Fruit fly (Drosophila melanogaster) whole organism, wandering third instar larva: Measurements from ENCODE around the gene Rip11.

Source experiments
- Abd-B ChIP-seq: fragments of >200 bp; optimal IDR thresholded peaks from 2 replicates; lab custom pipeline; 2017; ENCODE audit warnings: missing biosample characterization, missing genetic modification characterization
- CrebA ChIP-seq: fragments of 200-800 bp; sonication (Bioruptor generic); optimal IDR thresholded peaks from 2 replicates; lab custom pipeline; 2016; ENCODE audit warnings: missing biosample characterization, mild to moderate bottlenecking, missing genetic modification characterization, borderline replicate concordance
- Dfd ChIP-seq: fragments of >200 bp; optimal IDR thresholded peaks from 2 replicates; lab custom pipeline; 2017; ENCODE audit warnings: missing biosample characterization, missing genetic modification characterization
- Dif ChIP-seq: fragments of 200-275, 200-300 bp; sonication (Bioruptor generic); optimal IDR thresholded peaks from 2 replicates; lab custom pipeline; 2018; ENCODE audit warnings: missing biosample characterization, missing genetic modification characterization; ENCODE audit not compliant: partially characterized antibody
- GATAd ChIP-seq: sonication (Bioruptor generic); optimal IDR thresholded peaks from 2 replicates; lab custom pipeline; 2016; ENCODE audit warnings: missing biosample characterization, missing genetic modification characterization
- HLH106 ChIP-seq: fragments of 200-800 bp; optimal IDR thresholded peaks from 3 replicates; lab custom pipeline; 2019; ENCODE audit warnings: missing biosample characterization, mild to moderate bottlenecking, missing genetic modification characterization, moderate library complexity
- Hnf4 ChIP-seq: fragments of 200-800 bp; sonication (Bioruptor generic); optimal IDR thresholded peaks from 2 replicates; lab custom pipeline; 2016; ENCODE audit warnings: missing biosample characterization, mild to moderate bottlenecking, missing genetic modification characterization
- Hr78 ChIP-seq: fragments of >200 bp; optimal IDR thresholded peaks from 2 replicates; lab custom pipeline; 2017; ENCODE audit warnings: missing biosample characterization, missing genetic modification characterization
- Hr83 ChIP-seq: fragments of 200-300 bp; sonication (Bioruptor generic); optimal IDR thresholded peaks from 2 replicates; lab custom pipeline; 2016; ENCODE audit warnings: missing biosample characterization, mild to moderate bottlenecking, missing genetic modification characterization, moderate library complexity; ENCODE audit not compliant: poor library complexity, severe bottlenecking
- Jra ChIP-seq: sonication (Bioruptor generic); optimal IDR thresholded peaks from 2 replicates; lab custom pipeline; 2016; ENCODE audit warnings: missing biosample characterization, missing genetic modification characterization
- Mio ChIP-seq: sonication (Bioruptor generic); optimal IDR thresholded peaks from 2 replicates; lab custom pipeline; 2016; ENCODE audit warnings: missing biosample characterization, missing genetic modification characterization
- Myc ChIP-seq: fragments of >200 bp; optimal IDR thresholded peaks from 2 replicates; lab custom pipeline; 2017
- N ChIP-seq: fragments of >200 bp; optimal IDR thresholded peaks from 2 replicates; lab custom pipeline; 2018; ENCODE audit warnings: missing biosample characterization, missing external identifiers, missing genetic modification characterization
- OdsH ChIP-seq: fragments of 200-800 bp; sonication (Bioruptor generic); optimal IDR thresholded peaks from 2 replicates; lab custom pipeline; 2016; ENCODE audit warnings: missing biosample characterization, mild to moderate bottlenecking, missing genetic modification characterization
- Rel ChIP-seq, 2 experiments: fragments of 200-800 bp; sonication (Bioruptor generic) in 1 of 2; optimal IDR thresholded peaks; 2 replicates in 1 of 2; 3 replicates in 1 of 2; lab custom pipeline; 2016 to 2019; ENCODE audit warnings: mild to moderate bottlenecking in 2 of 2, missing biosample characterization in 2 of 2, missing genetic modification characterization in 2 of 2, moderate library complexity in 1 of 2
- Sp1 ChIP-seq: fragments of 200-800 bp; sonication (Bioruptor generic); optimal IDR thresholded peaks from 3 replicates; lab custom pipeline; 2019; ENCODE audit warnings: missing biosample characterization, mild to moderate bottlenecking, missing genetic modification characterization, moderate library complexity
- Vsx2 ChIP-seq: fragments of 200-300, 225-300 bp; sonication (Bioruptor generic); optimal IDR thresholded peaks from 2 replicates; lab custom pipeline; 2018; ENCODE audit warnings: missing biosample characterization, missing genetic modification characterization; ENCODE audit not compliant: partially characterized antibody
- br ChIP-seq: fragments of 200-800 bp; sonication (Bioruptor generic); optimal IDR thresholded peaks from 2 replicates; lab custom pipeline; 2016; ENCODE audit warnings: missing biosample characterization, missing genetic modification characterization
- brk ChIP-seq: fragments of 200-800 bp; sonication (Bioruptor generic); optimal IDR thresholded peaks from 2 replicates; lab custom pipeline; 2016; ENCODE audit warnings: missing biosample characterization, mild to moderate bottlenecking, missing genetic modification characterization
- dl ChIP-seq, 2 experiments: fragments of 175-275, 200-275 bp in 1 of 2; fragments of 200-275 bp in 1 of 2; sonication (Bioruptor generic); optimal IDR thresholded peaks; lab custom pipeline; 2018; ENCODE audit warnings: mild to moderate bottlenecking in 2 of 2, missing biosample characterization in 2 of 2, missing genetic modification characterization in 2 of 2, moderate library complexity in 2 of 2; ENCODE audit not compliant: partially characterized antibody in 2 of 2, insufficient read depth in 1 of 2
- dmrt93B ChIP-seq: fragments of 200-800 bp; sonication (Bioruptor generic); optimal IDR thresholded peaks from 2 replicates; lab custom pipeline; 2018; ENCODE audit warnings: missing biosample characterization, mild to moderate bottlenecking, missing genetic modification characterization
- ey ChIP-seq: fragments of 200-800 bp; sonication (Bioruptor generic); optimal IDR thresholded peaks from 2 replicates; lab custom pipeline; 2016; ENCODE audit warnings: missing biosample characterization, missing genetic modification characterization
- foxo ChIP-seq, 2 experiments: fragments of 200-800 bp; sonication (Bioruptor generic); optimal IDR thresholded peaks; 2 replicates in 1 of 2; 3 replicates in 1 of 2; lab custom pipeline; 2016 to 2017; ENCODE audit warnings: missing biosample characterization in 2 of 2, missing genetic modification characterization in 2 of 2
- fru ChIP-seq: fragments of 200-800 bp; sonication (Bioruptor generic); optimal IDR thresholded peaks from 3 replicates; lab custom pipeline; 2016; ENCODE audit warnings: missing biosample characterization, mild to moderate bottlenecking, missing genetic modification characterization
- h ChIP-seq: fragments of 200-800 bp; sonication (Bioruptor generic); optimal IDR thresholded peaks from 3 replicates; lab custom pipeline; 2016; ENCODE audit warnings: missing biosample characterization, mild to moderate bottlenecking, missing genetic modification characterization
- jim ChIP-seq: fragments of 175-275, 200-325 bp; sonication (Bioruptor generic); optimal IDR thresholded peaks from 2 replicates; lab custom pipeline; 2016; ENCODE audit warnings: missing biosample characterization, mild to moderate bottlenecking, missing genetic modification characterization
- lola ChIP-seq: fragments of >200 bp; optimal IDR thresholded peaks from 2 replicates; lab custom pipeline; 2017; ENCODE audit warnings: missing biosample characterization, missing genetic modification characterization
- pan ChIP-seq: fragments of >200 bp; optimal IDR thresholded peaks from 2 replicates; lab custom pipeline; 2017
- psq ChIP-seq: fragments of 200-800 bp; sonication (Bioruptor generic); optimal IDR thresholded peaks from 3 replicates; lab custom pipeline; 2017; ENCODE audit warnings: missing biosample characterization, mild to moderate bottlenecking, missing genetic modification characterization, moderate library complexity
- rgr ChIP-seq: fragments of 200-800 bp; sonication (Bioruptor generic); optimal IDR thresholded peaks from 3 replicates; lab custom pipeline; 2016; ENCODE audit warnings: missing biosample characterization, mild to moderate bottlenecking, missing genetic modification characterization
- tai ChIP-seq: sonication (Bioruptor generic); optimal IDR thresholded peaks from 2 replicates; lab custom pipeline; 2016; ENCODE audit warnings: missing biosample characterization, missing genetic modification characterization
- usp ChIP-seq: fragments of >200 bp; optimal IDR thresholded peaks from 2 replicates; lab custom pipeline; 2017; ENCODE audit warnings: missing biosample characterization, missing genetic modification characterization
- woc ChIP-seq: sonication (Bioruptor generic); optimal IDR thresholded peaks from 2 replicates; lab custom pipeline; 2016; ENCODE audit warnings: missing biosample characterization, mild to moderate bottlenecking, missing genetic modification characterization

Rip11 gene

DNA sequence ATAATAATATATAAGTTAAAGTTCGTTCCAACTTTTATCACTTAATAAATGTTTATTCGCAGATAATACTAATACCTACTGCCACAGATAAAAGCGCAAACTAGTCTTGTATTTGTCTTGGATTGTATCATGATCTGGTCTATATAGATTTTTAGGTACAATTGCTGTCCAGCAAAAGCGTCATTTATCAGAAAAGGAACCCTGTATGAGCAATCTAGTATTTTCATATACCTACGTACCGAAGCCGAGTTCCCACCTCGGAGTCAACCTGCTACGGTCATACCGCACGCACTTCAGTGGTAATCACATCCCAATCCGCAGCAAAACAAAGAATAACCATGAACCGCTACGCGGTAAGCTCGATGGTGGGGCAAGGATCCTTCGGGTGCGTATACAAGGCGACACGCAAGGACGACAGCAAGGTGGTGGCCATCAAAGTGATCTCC, 10.1 kb upstream of the Rip11 start, which contains the start of gene fu (continued):
- no peak for TF ChIP-seq GATAd
- peak; percentile 35 for TF ChIP-seq rgr (GFP tag; lab: Kevin White, UChicago)
- TF ChIP-seq Hr83, result no peak
- TF ChIP-seq Mio (GFP tag; lab: Kevin White, UChicago), result no peak
- no peak for TF ChIP-seq Abd-B (GFP tag; lab: Kevin White, UChicago)
- TF ChIP-seq Rel (GFP tag; optimal IDR thresholded peaks at IDR 0.05; lab: Kevin White, UChicago), result no peak
- TF ChIP-seq Rel (tag; optimal IDR thresholded peaks at IDR 0.05; lab: Kevin White, UChicago), result peak; percentile 54
- TF ChIP-seq Hnf4 (GFP tag; lab: Kevin White, UChicago), result no peak
- peak; percentile 73 for TF ChIP-seq Myc (lab: Kevin White, UChicago)
- peak; percentile 11 for TF ChIP-seq Sp1 (GFP tag; lab: Kevin White, UChicago)
- no peak for TF ChIP-seq OdsH (GFP tag; lab: Kevin White, UChicago)

DNA sequence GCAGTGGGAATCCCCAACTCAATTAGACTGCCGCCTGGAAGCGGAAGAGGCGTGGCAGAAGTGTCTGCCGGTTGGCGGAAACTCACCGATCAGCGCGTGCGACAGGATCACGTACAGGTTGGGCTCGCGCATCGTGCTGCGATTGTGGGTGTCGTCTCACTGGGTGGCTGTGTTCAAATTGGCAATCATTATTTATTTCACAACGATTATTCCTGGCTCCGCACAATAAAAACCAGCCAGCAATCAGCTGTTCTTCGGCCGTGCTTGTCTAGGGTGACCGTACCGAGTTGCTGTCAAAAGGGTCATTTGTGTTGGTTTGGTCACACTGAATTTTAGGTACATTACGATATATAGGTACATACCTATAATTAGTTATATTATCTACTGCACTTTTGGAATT, 9.6 kb upstream of the Rip11 start, which contains the start of gene CG6659:
Gene CG6659 (minus strand): TSS at position 275 of the 400 bp plus-strand sequence.
- no peak for TF ChIP-seq psq (GFP tag; lab: Kevin White, UChicago)
- no peak for TF ChIP-seq dl (GFP tag; optimal IDR thresholded peaks at IDR 0.05; lab: Kevin White, UChicago; ENCODE audit: insufficient read depth in 1 of 2, partially characterized antibody in 2 of 2)
- no peak for TF ChIP-seq Rel (GFP tag; optimal IDR thresholded peaks at IDR 0.05; lab: Kevin White, UChicago)
- TF ChIP-seq Rel (tag; optimal IDR thresholded peaks at IDR 0.05; lab: Kevin White, UChicago), result peak; percentile 88
- no peak for TF ChIP-seq HLH106 (tag; lab: Kevin White, UChicago)
- TF ChIP-seq Hnf4 (GFP tag; lab: Kevin White, UChicago), result no peak
- no peak for TF ChIP-seq Sp1 (GFP tag; lab: Kevin White, UChicago)
- TF ChIP-seq woc (GFP tag; lab: Kevin White, UChicago), result peak; percentile 46
- TF ChIP-seq foxo (GFP tag; optimal IDR thresholded peaks at IDR 0.05; lab: Kevin White, UChicago), result no peak
- no peak for TF ChIP-seq Hr83

DNA sequence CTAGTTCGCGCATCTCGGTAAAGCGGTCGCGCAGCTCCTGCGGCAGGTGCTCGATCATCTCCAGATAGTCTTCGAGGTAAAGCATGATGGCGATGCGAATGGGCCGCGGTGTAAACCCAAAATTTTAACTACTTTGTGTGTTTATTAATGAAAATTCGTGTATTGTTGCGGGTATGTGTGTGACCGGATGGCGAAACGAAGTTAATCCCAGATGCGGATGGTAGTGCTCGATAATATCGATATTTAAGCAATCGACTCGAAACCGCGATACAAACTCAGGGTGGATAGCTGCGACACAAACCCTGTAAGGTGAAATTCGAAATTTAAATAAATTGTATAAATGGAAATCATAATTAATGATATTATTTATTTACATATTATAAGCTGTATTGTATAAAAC, 5.4 kb upstream of the Rip11 start, which contains the start of gene Ing3:
Gene Ing3 (minus strand): TSS at position 213 of the 400 bp plus-strand sequence.
- TF ChIP-seq Rel (GFP tag; optimal IDR thresholded peaks at IDR 0.05; lab: Kevin White, UChicago), result no peak
- peak; percentile 14 for TF ChIP-seq Rel (tag; optimal IDR thresholded peaks at IDR 0.05; lab: Kevin White, UChicago)
- TF ChIP-seq Myc (lab: Kevin White, UChicago), result peak; percentile 65
- no peak for TF ChIP-seq Dfd (GFP tag; lab: Kevin White, UChicago)

DNA sequence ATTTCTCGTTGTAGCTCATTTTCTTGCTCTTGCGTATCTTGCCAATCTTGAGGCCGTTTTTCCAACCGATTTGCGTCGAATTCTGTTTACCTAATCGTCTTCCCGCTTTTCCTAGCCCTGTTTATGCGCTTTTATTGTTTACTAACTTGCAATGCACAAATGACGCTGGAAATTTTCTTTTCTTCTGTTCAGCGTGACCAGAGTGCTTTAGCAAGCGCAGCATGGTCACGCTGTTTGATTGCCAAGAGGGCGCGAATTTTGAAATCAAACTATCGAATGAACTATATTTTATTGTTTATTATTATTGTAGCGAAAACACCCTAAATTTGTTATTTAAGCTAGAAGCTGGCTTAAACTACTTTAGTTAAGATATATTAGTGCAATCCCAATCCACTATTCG, 2.8 kb upstream of the Rip11 start, which contains the start of gene Hou:
Gene Hou (minus strand): TSS at position 193 of the 400 bp plus-strand sequence.
- TF ChIP-seq jim (GFP tag; lab: Kevin White, UChicago) (no peak), h (no peak), dmrt93B (GFP tag; lab: Kevin White, UChicago) (no peak), Rel (GFP tag; optimal IDR thresholded peaks at IDR 0.05; lab: Kevin White, UChicago) (no peak), Rel (tag; optimal IDR thresholded peaks at IDR 0.05; lab: Kevin White, UChicago) (peak; percentile 14), Dif (GFP tag; lab: Kevin White, UChicago) (peak; percentile 29)

DNA sequence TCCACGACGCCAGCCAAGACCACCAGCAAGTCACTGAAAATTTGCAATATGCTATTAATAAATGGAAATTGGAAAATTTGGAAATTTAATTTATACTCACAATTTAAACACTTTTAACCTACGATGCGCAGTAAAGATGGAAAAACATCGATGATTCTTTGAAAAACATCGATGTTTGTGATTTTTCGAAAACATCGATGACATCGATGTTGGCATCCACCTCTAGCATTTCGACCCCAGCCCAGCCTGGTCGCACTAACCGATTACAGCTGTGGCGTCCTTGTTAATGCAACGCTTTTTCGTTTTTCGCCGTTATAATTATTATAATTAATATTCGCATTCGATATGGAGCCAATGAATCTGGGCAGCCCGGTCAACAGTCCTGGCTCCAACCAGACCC, 513 bp upstream of the Rip11 start, which contains the start of gene Nup35:
Gene Nup35 (plus strand): TSS at position 222 of the 400 bp plus-strand sequence.
- no peak for TF ChIP-seq Myc (lab: Kevin White, UChicago)
- TF ChIP-seq ey (GFP tag; lab: Kevin White, UChicago), result no peak
- TF ChIP-seq Sp1 (GFP tag; lab: Kevin White, UChicago), result no peak
- no peak for TF ChIP-seq dmrt93B (GFP tag; lab: Kevin White, UChicago)
- no peak for TF ChIP-seq N
- TF ChIP-seq Rel (GFP tag; optimal IDR thresholded peaks at IDR 0.05; lab: Kevin White, UChicago), result no peak
- TF ChIP-seq Rel (tag; optimal IDR thresholded peaks at IDR 0.05; lab: Kevin White, UChicago), result no peak
- peak; percentile 24 for TF ChIP-seq Hr83

DNA sequence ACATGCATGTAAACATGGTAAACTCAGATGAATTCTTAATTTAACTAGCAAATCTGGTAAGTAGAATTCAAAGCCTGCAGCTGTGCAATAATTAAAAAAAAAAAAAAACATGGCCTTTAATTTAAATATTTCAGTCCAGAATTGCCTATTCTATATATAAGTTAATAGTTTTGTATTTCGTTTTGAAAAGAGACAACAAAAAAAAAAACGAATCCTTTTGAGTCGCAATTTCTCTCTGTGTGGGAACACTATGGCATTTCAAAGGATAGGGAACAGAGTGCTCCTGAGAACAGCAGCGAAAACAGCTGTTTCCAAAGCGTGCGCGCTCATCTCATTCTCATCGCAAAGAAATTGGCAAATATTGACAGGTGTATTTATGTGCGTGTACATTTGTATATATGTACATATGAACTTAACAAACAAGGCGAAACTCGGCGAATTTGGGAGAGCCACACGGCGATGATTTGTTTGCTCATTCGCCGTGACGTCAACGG, 1.7 kb downstream of the Rip11 start:
- TF ChIP-seq Dif (GFP tag; lab: Kevin White, UChicago) (no peak), Dfd (GFP tag; lab: Kevin White, UChicago) (no peak), br (GFP tag; lab: Kevin White, UChicago) (peak; percentile 73), lola (GFP tag; lab: Kevin White, UChicago) (no peak), brk (GFP tag; lab: Kevin White, UChicago) (no peak), OdsH (GFP tag; lab: Kevin White, UChicago) (peak; percentile 59), woc (GFP tag; lab: Kevin White, UChicago) (peak; percentile 31), psq (GFP tag; lab: Kevin White, UChicago) (peak; percentile 57), Abd-B (GFP tag; lab: Kevin White, UChicago) (no peak), Hr83 (peak; percentile 91), dl (GFP tag; optimal IDR thresholded peaks at IDR 0.05; lab: Kevin White, UChicago; ENCODE audit: insufficient read depth in 1 of 2, partially characterized antibody in 2 of 2) (no peak), Mio (GFP tag; lab: Kevin White, UChicago) (no peak), ey (GFP tag; lab: Kevin White, UChicago) (peak; percentile 72), HLH106 (tag; lab: Kevin White, UChicago) (peak; percentile 42), fru (peak; percentile 78), CrebA (GFP tag; lab: Kevin White, UChicago) (no peak), Hr78 (no peak), tai (GFP tag; lab: Kevin White, UChicago) (no peak), h (peak; percentile 77), usp (no peak), Vsx2 (GFP tag; lab: Kevin White, UChicago) (no peak), Rel (GFP tag; optimal IDR thresholded peaks at IDR 0.05; lab: Kevin White, UChicago) (no peak), Rel (tag; optimal IDR thresholded peaks at IDR 0.05; lab: Kevin White, UChicago) (peak; percentile 35), pan (lab: Kevin White, UChicago) (no peak), foxo (GFP tag; optimal IDR thresholded peaks at IDR 0.05; lab: Kevin White, UChicago) (peak in 1 of 2 experiments; percentile 82), Myc (lab: Kevin White, UChicago) (no peak), Jra (GFP tag; lab: Kevin White, UChicago) (peak; percentile 47), GATAd (no peak)
